Comparison of ENCODE assay signal across 1 fruit fly cellular context in the genomic region with DNA sequence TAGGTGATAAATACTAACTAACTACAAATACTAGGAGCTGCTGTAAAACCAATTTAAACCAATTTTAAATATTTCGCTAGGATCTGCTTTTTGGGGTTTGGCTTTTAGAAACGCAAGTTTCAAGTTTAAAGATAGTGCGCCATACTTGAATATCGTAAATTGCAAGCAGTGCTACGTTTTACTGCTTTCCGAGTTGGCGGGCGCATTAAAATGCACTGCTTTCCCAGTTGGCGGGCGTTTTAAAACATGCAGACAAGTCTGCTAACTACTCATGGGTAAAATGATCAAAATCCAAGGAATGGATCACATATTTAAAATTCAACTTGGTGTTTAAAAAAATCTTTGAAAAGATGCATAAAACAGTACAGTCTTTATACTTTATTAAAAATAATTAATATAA.
TF ChIP-seq lines count a peak whose summit lies in the region.

No protein-coding gene starts in this region.

TF ChIP-seq in whole organism, embryonic, 481 proteins besides CTCF, POLR2A, EP300 and RAD21 (continued from another document):
- TF ChIP-seq CG1603 (tag; optimal IDR thresholded peaks at IDR 0.05; lab: Kevin White, UChicago), result peak; percentile 39
- TF ChIP-seq Hr39 (optimal IDR thresholded peaks at IDR 0.05; lab: Kevin White, UChicago), result no peak
- TF ChIP-seq CG14710 (tag; optimal IDR thresholded peaks at IDR 0.05; lab: Kevin White, UChicago), result no peak
- no peak for TF ChIP-seq CG11695 (GFP tag; IDR thresholded peaks at IDR 0.05; lab: Robert Waterston, UW)
- TF ChIP-seq CG7928 (GFP tag; optimal IDR thresholded peaks at IDR 0.05; lab: Kevin White, UChicago), result no peak
- peak; percentile 99 for TF ChIP-seq Dp (GFP tag; optimal IDR thresholded peaks at IDR 0.05; lab: Kevin White, UChicago)
- TF ChIP-seq Pdp1 (GFP tag; optimal IDR thresholded peaks at IDR 0.05; lab: Kevin White, UChicago), result no peak
- no peak for TF ChIP-seq CG10147 (GFP tag; optimal IDR thresholded peaks at IDR 0.05; lab: Kevin White, UChicago)
- TF ChIP-seq trh (GFP tag; optimal IDR thresholded peaks at IDR 0.05; lab: Kevin White, UChicago), result no peak
- no peak for TF ChIP-seq repo (GFP tag; optimal IDR thresholded peaks at IDR 0.05; lab: Kevin White, UChicago)
- no peak for TF ChIP-seq CG2199 (GFP tag; IDR thresholded peaks at IDR 0.05; lab: Robert Waterston, UW)
- TF ChIP-seq fd64A (GFP tag; optimal IDR thresholded peaks at IDR 0.05; lab: Kevin White, UChicago), result no peak
- no peak for TF ChIP-seq NfI (GFP tag; optimal IDR thresholded peaks at IDR 0.05; lab: Kevin White, UChicago)
- TF ChIP-seq CG4424 (GFP tag; optimal IDR thresholded peaks at IDR 0.05; lab: Kevin White, UChicago), result no peak
- no peak for TF ChIP-seq hbn (GFP tag; IDR thresholded peaks at IDR 0.05; lab: Robert Waterston, UW; ENCODE audit: partially characterized antibody)
- TF ChIP-seq Neu2 (GFP tag; optimal IDR thresholded peaks at IDR 0.05; lab: Kevin White, UChicago; ENCODE audit: borderline replicate concordance), result peak; percentile 12
- no peak for TF ChIP-seq sr (GFP tag; IDR thresholded peaks at IDR 0.05; lab: Robert Waterston, UW)
- no peak for TF ChIP-seq Sox100B (GFP tag; optimal IDR thresholded peaks at IDR 0.05; lab: Kevin White, UChicago)
- peak; percentile 49 for TF ChIP-seq yki (optimal IDR thresholded peaks at IDR 0.05; lab: Kevin White, UChicago)
- TF ChIP-seq Eip74EF (GFP tag; optimal IDR thresholded peaks at IDR 0.05; lab: Kevin White, UChicago), result peak in 1 of 2 experiments; percentile 84
- TF ChIP-seq CG17361 (GFP tag; IDR thresholded peaks at IDR 0.05; lab: Robert Waterston, UW), result no peak
- TF ChIP-seq eve (GFP tag; optimal IDR thresholded peaks at IDR 0.05; lab: Kevin White, UChicago), result peak in 1 of 2 experiments; percentile 54
- no peak for TF ChIP-seq oc (tag; optimal IDR thresholded peaks at IDR 0.05; lab: Kevin White, UChicago)
- peak in 1 of 2 experiments; percentile 83 for TF ChIP-seq Dfd (GFP tag; optimal IDR thresholded peaks at IDR 0.05; lab: Kevin White, UChicago)
- no peak for TF ChIP-seq bcd (GFP tag; optimal IDR thresholded peaks at IDR 0.05; lab: Kevin White, UChicago)
- peak; percentile 2 for TF ChIP-seq pzg (GFP tag; optimal IDR thresholded peaks at IDR 0.05; lab: Kevin White, UChicago)
- TF ChIP-seq CG3065 (GFP tag; optimal IDR thresholded peaks at IDR 0.05; lab: Kevin White, UChicago), result no peak
- TF ChIP-seq hb (GFP tag; IDR thresholded peaks at IDR 0.05; lab: Robert Waterston, UW; ENCODE audit: partially characterized antibody), result no peak
- TF ChIP-seq D19A (tag; optimal IDR thresholded peaks at IDR 0.05; lab: Kevin White, UChicago), result no peak
- TF ChIP-seq Hmr (GFP tag; optimal IDR thresholded peaks at IDR 0.05; lab: Kevin White, UChicago), result no peak
- TF ChIP-seq stwl (tag; optimal IDR thresholded peaks at IDR 0.05; lab: Kevin White, UChicago), result peak; percentile 3
- no peak for TF ChIP-seq cato (GFP tag; optimal IDR thresholded peaks at IDR 0.05; lab: Kevin White, UChicago; ENCODE audit: borderline replicate concordance)
- no peak for TF ChIP-seq Dbx (GFP tag; IDR thresholded peaks at IDR 0.05; lab: Robert Waterston, UW)
- TF ChIP-seq CG17186 (GFP tag; optimal IDR thresholded peaks at IDR 0.05; lab: Kevin White, UChicago), result peak; percentile 31
- TF ChIP-seq Vsx1 (GFP tag; optimal IDR thresholded peaks at IDR 0.05; lab: Kevin White, UChicago), result peak; percentile 31
- no peak for TF ChIP-seq insv (GFP tag; optimal IDR thresholded peaks at IDR 0.05; lab: Kevin White, UChicago)
- no peak for TF ChIP-seq fd96Cb (tag; optimal IDR thresholded peaks at IDR 0.05; lab: Kevin White, UChicago)
- TF ChIP-seq Hr3 (GFP tag; optimal IDR thresholded peaks at IDR 0.05; lab: Kevin White, UChicago), result no peak
- no peak for TF ChIP-seq kah (GFP tag; optimal IDR thresholded peaks at IDR 0.05; lab: Kevin White, UChicago)
- no peak for TF ChIP-seq CG6272 (GFP tag; IDR thresholded peaks at IDR 0.05; lab: Robert Waterston, UW)
- TF ChIP-seq ERR (GFP tag; optimal IDR thresholded peaks at IDR 0.05; lab: Kevin White, UChicago), result no peak
- TF ChIP-seq CG34224 (GFP tag; IDR thresholded peaks at IDR 0.05; lab: Robert Waterston, UW; ENCODE audit: partially characterized antibody), result no peak
- TF ChIP-seq Med (GFP tag; lab: Kevin White, UChicago), result no peak
